Fruit fly (Drosophila melanogaster): ENCODE measurements around the gene CstF50.

The CstF50 gene

dm6 chr3R:31706142-31706894, 30.4 kb downstream of the CstF50 start:
- TF ChIP-seq net (GFP tag; optimal IDR thresholded peaks at IDR 0.05) (peak; percentile 31), CG15336 (GFP tag; IDR thresholded peaks at IDR 0.05) (peak; percentile 68), CG11762 (GFP tag; optimal IDR thresholded peaks at IDR 0.05; ENCODE audit: insufficient read depth) (peak; percentile 22), Gug (GFP tag; IDR thresholded peaks at IDR 0.05) (peak; percentile 53), CG1621 (tag; optimal IDR thresholded peaks at IDR 0.05) (no peak), CG34406 (GFP tag; optimal IDR thresholded peaks at IDR 0.05) (no peak), Sox15 (GFP tag; optimal IDR thresholded peaks at IDR 0.05) (no peak), CG6276 (GFP tag; optimal IDR thresholded peaks at IDR 0.05) (peak; percentile 57), ss (GFP tag; optimal IDR thresholded peaks at IDR 0.05) (peak in 1 of 2 experiments; percentile 1), CG8119 (GFP tag; IDR thresholded peaks at IDR 0.05) (peak; percentile 77), svp (GFP tag) (peak; percentile 83), dac (GFP tag; optimal IDR thresholded peaks at IDR 0.05) (peak; percentile 26), CG9139 (GFP tag; optimal IDR thresholded peaks at IDR 0.05) (no peak), fd85E (GFP tag; optimal IDR thresholded peaks at IDR 0.05) (no peak), topi (GFP tag; optimal IDR thresholded peaks at IDR 0.05) (no peak), achi (GFP tag; optimal IDR thresholded peaks at IDR 0.05) (peak; percentile 76), Ets96B (tag; optimal IDR thresholded peaks at IDR 0.05) (peak; percentile 44), CG3032 (tag; optimal IDR thresholded peaks at IDR 0.05) (peak; percentile 48), Hr4 (GFP tag; optimal IDR thresholded peaks at IDR 0.05) (peak; percentile 69), CG11294 (GFP tag; IDR thresholded peaks at IDR 0.05) (0 out of 2 replicates have a peak, but pooled peaks have one; percentile 38), Eip78C (GFP tag) (peak; percentile 79), OdsH (GFP tag; optimal IDR thresholded peaks at IDR 0.05) (peak; percentile 61), CG10631 (GFP tag; optimal IDR thresholded peaks at IDR 0.05) (peak; percentile 83), CG3919 (GFP tag; optimal IDR thresholded peaks at IDR 0.05) (peak; percentile 79), CG10669 (GFP tag; optimal IDR thresholded peaks at IDR 0.05) (peak; percentile 59), CG4318 (GFP tag; optimal IDR thresholded peaks at IDR 0.05) (peak; percentile 54), eg (GFP tag; IDR thresholded peaks at IDR 0.05) (peak; percentile 78), Ets21C (GFP tag; optimal IDR thresholded peaks at IDR 0.05) (no peak), Sox14 (GFP tag; optimal IDR thresholded peaks at IDR 0.05) (peak; percentile 75), CG6163 (GFP tag; IDR thresholded peaks at IDR 0.05) (peak; percentile 87), Eip75B (GFP tag; optimal IDR thresholded peaks at IDR 0.05) (peak; percentile 44), CG32006 (GFP tag; optimal IDR thresholded peaks at IDR 0.05) (peak; percentile 77), CG7368 (GFP tag; optimal IDR thresholded peaks at IDR 0.05) (peak; percentile 43), esn (GFP tag; optimal IDR thresholded peaks at IDR 0.05) (no peak), CG16779 (tag; optimal IDR thresholded peaks at IDR 0.05) (no peak), acj6 (GFP tag; optimal IDR thresholded peaks at IDR 0.05) (peak; percentile 57), salr (GFP tag; optimal IDR thresholded peaks at IDR 0.05) (peak in 1 of 2 experiments; percentile 77), CG8632 (GFP tag; optimal IDR thresholded peaks at IDR 0.05) (no peak), pdm3 (GFP tag; optimal IDR thresholded peaks at IDR 0.05) (peak; percentile 63), Lpt (GFP tag; optimal IDR thresholded peaks at IDR 0.05) (peak; percentile 83), fd59A (GFP tag; optimal IDR thresholded peaks at IDR 0.05) (peak; percentile 16), CG31627 (GFP tag; optimal IDR thresholded peaks at IDR 0.05) (no peak), Sox102F (GFP tag; optimal IDR thresholded peaks at IDR 0.05) (no peak), CG6808 (GFP tag; optimal IDR thresholded peaks at IDR 0.05) (peak; percentile 23), vri (GFP tag; optimal IDR thresholded peaks at IDR 0.05) (no peak), spab (GFP tag; optimal IDR thresholded peaks at IDR 0.05) (peak; percentile 26), Smox (GFP tag; optimal IDR thresholded peaks at IDR 0.05) (no peak)

Data from whole organism, prepupa.